Worm (Caenorhabditis elegans) whole organism, young adult: ENCODE results near the gene F57B1.5.
A peak's percentile ranks its signal among the peaks of the same experiment; 100 is the strongest.

Experiments
- athp-1 ChIP-seq: sonication (generic microtip); optimal IDR thresholded peaks from 2 replicates; lab custom pipeline; 2017; ENCODE audit warnings: mild to moderate bottlenecking, missing genetic modification characterization, missing compliant biosample characterization
- ceh-100 ChIP-seq: fragments of 200-800 bp; sonication (Bioruptor generic); IDR thresholded peaks from 2 replicates; pipeline ENCODE4 v1.3.6; 2022; ENCODE audit warnings: missing genetic modification reagents, missing genetic modification characterization, missing compliant biosample characterization
- ceh-58 ChIP-seq: fragments of 200-800 bp; sonication (Bioruptor generic); IDR thresholded peaks from 2 replicates; pipeline ENCODE4 v1.3.6; 2022; ENCODE audit warnings: missing genetic modification characterization, missing compliant biosample characterization
- egrh-3 ChIP-seq: fragments of 200-800 bp; sonication (Bioruptor generic); IDR thresholded peaks from 2 replicates; pipeline ENCODE4 v1.3.6; 2022; ENCODE audit warnings: missing genetic modification reagents, missing genetic modification characterization, missing compliant biosample characterization
- fkh-3 ChIP-seq: sonication (generic microtip); optimal IDR thresholded peaks from 2 replicates; lab custom pipeline; 2016; ENCODE audit warnings: mild to moderate bottlenecking, missing genetic modification characterization, missing compliant biosample characterization
- hlh-26 ChIP-seq: fragments of 200-800 bp; sonication (Bioruptor generic); conservative IDR thresholded peaks from 2 replicates; pipeline ENCODE4 v1.3.6; 2022; ENCODE audit warnings: missing genetic modification reagents, missing genetic modification characterization, missing compliant biosample characterization
- lin-35 ChIP-seq, 3 experiments: fragments of 150-350 bp in 2 of 3; sonication (generic microtip) in 1 of 3; optimal IDR thresholded peaks; 2 replicates each; lab custom pipeline; 2014 to 2018; ENCODE audit warnings: missing biosample characterization in 3 of 3, missing genetic modification characterization in 3 of 3, missing genetic modification reagents in 3 of 3
- lin-40 ChIP-seq: sonication (generic microtip); optimal IDR thresholded peaks from 2 replicates; lab custom pipeline; 2016; ENCODE audit warnings: missing genetic modification characterization, mild to moderate bottlenecking, missing compliant biosample characterization, missing genotype, missing genetic modification reagents
- nfya-1 ChIP-seq: sonication (generic microtip); optimal IDR thresholded peaks from 2 replicates; lab custom pipeline; 2017; ENCODE audit warnings: antibody characterized with exemption, missing compliant biosample characterization, missing genetic modification characterization, borderline replicate concordance; ENCODE audit not compliant: insufficient read depth
- pha-4 ChIP-seq: fragments of 150-350 bp; sonication (generic microtip); optimal IDR thresholded peaks from 2 replicates; lab custom pipeline; 2014; ENCODE audit warnings: missing biosample characterization, missing genetic modification reagents, missing genetic modification characterization

- peak; percentile 58 for TF ChIP-seq lin-40
- no peak for TF ChIP-seq pha-4
- no peak for TF ChIP-seq ceh-100 (GFP tag; lab: Robert Waterston, UW)
- no peak for TF ChIP-seq fkh-3 (tag; lab: Kevin White, UChicago)
- no peak for TF ChIP-seq egrh-3
- TF ChIP-seq nfya-1 = no peak
- no peak for TF ChIP-seq ceh-58 (GFP tag; lab: Robert Waterston, UW)
- TF ChIP-seq hlh-26 (GFP tag; lab: Robert Waterston, UW) = no peak
- no peak for TF ChIP-seq lin-35 (GFP tag; optimal IDR thresholded peaks at IDR 0.05; lab: Kevin White, UChicago)
- TF ChIP-seq athp-1 (tag; lab: Kevin White, UChicago) = no peak
Measured at ce11 chrV:13202127-13202610, 5.4 kb upstream of the F57B1.5 start, which contains the start of the genes col-159 and col-160.
